Worm (Caenorhabditis elegans): ENCODE results near the gene atln-2.

Gene atln-2

ce11 chrIV:15020958-15021357 lies 39.5 kb downstream of the atln-2 start:
- no peak for TF ChIP-seq vab-15 (tag; optimal IDR thresholded peaks at IDR 0.05)
- TF ChIP-seq lsy-2 (tag; optimal IDR thresholded peaks at IDR 0.05) = peak in 1 of 2 experiments; percentile 56
- no peak for TF ChIP-seq ceh-8 (GFP tag; optimal IDR thresholded peaks at IDR 0.05)
- TF ChIP-seq lir-3 (tag; optimal IDR thresholded peaks at IDR 0.05; ENCODE audit: poor library complexity) = no peak
- peak; percentile 53 for TF ChIP-seq swsn-7 (tag; optimal IDR thresholded peaks at IDR 0.05)
- no peak for TF ChIP-seq pag-3 (tag; optimal IDR thresholded peaks at IDR 0.05; ENCODE audit: borderline replicate concordance, insufficient read depth)
- peak; percentile 67 for TF ChIP-seq fkh-10 (GFP tag; optimal IDR thresholded peaks at IDR 0.05)
- no peak for TF ChIP-seq nhr-11 (tag; optimal IDR thresholded peaks at IDR 0.05)
- TF ChIP-seq egl-13 (tag; optimal IDR thresholded peaks at IDR 0.05) = peak; percentile 45
- no peak for TF ChIP-seq nhr-90 (tag; optimal IDR thresholded peaks at IDR 0.05; ENCODE audit: poor library complexity)
- TF ChIP-seq unc-86 (tag; optimal IDR thresholded peaks at IDR 0.05) = peak; percentile 22
- TF ChIP-seq fkh-8 (tag; optimal IDR thresholded peaks at IDR 0.05) = peak; percentile 75
- peak; percentile 79 for TF ChIP-seq lin-14 (GFP tag; optimal IDR thresholded peaks at IDR 0.05)
- no peak for TF ChIP-seq nhr-76 (tag; optimal IDR thresholded peaks at IDR 0.05)
- peak; percentile 3 for TF ChIP-seq pax-3 (tag; optimal IDR thresholded peaks at IDR 0.05)
- peak in 1 of 2 experiments; percentile 34 for TF ChIP-seq lin-35 (GFP tag; optimal IDR thresholded peaks at IDR 0.05)
- TF ChIP-seq isw-1 (GFP tag; IDR thresholded peaks at IDR 0.05) = no peak
- TF ChIP-seq hlh-4 (tag; optimal IDR thresholded peaks at IDR 0.05) = no peak
- TF ChIP-seq nhr-28 (tag; optimal IDR thresholded peaks at IDR 0.05) = no peak
- no peak for TF ChIP-seq C04F5.9 (tag; optimal IDR thresholded peaks at IDR 0.05)
- no peak for TF ChIP-seq ces-1 (GFP tag; optimal IDR thresholded peaks at IDR 0.05)
- no peak for TF ChIP-seq sptf-1 (tag; optimal IDR thresholded peaks at IDR 0.05)
- peak; percentile 12 to 34 for TF ChIP-seq efl-1 (optimal IDR thresholded peaks at IDR 0.05)
- TF ChIP-seq efl-1 (GFP tag; optimal IDR thresholded peaks at IDR 0.05 in 1 of 2) = peak in 1 of 2 experiments; percentile 19
- TF ChIP-seq nhr-71 (tag; optimal IDR thresholded peaks at IDR 0.05) = peak; percentile 44
- TF ChIP-seq irx-1 (tag; optimal IDR thresholded peaks at IDR 0.05) = no peak
- TF ChIP-seq C34B4.2 (tag; optimal IDR thresholded peaks at IDR 0.05) = no peak
- no peak for TF ChIP-seq mab-9 (GFP tag; IDR thresholded peaks at IDR 0.05)
- no peak for TF ChIP-seq jun-1 (tag; optimal IDR thresholded peaks at IDR 0.05)
- TF ChIP-seq ceh-82 (tag; optimal IDR thresholded peaks at IDR 0.05) = peak in 1 of 3 experiments; percentile 66
- no peak for TF ChIP-seq alr-1 (tag; optimal IDR thresholded peaks at IDR 0.05; ENCODE audit: borderline replicate concordance)
- no peak for TF ChIP-seq zip-4 (GFP tag; optimal IDR thresholded peaks at IDR 0.05)
- TF ChIP-seq grh-1 (GFP tag; IDR thresholded peaks at IDR 0.05) = no peak
- TF ChIP-seq aly-2 (tag; optimal IDR thresholded peaks at IDR 0.05) = no peak
- TF ChIP-seq dpl-1 (GFP tag; optimal IDR thresholded peaks at IDR 0.05) = peak in 1 of 3 experiments; percentile 33
- no peak for TF ChIP-seq aha-1 (tag; optimal IDR thresholded peaks at IDR 0.05)
- no peak for TF ChIP-seq nhr-12 (tag; optimal IDR thresholded peaks at IDR 0.05)
- TF ChIP-seq nhr-47 (tag; optimal IDR thresholded peaks at IDR 0.05) = peak; percentile 29
- no peak for TF ChIP-seq ztf-11 (tag; optimal IDR thresholded peaks at IDR 0.05)
- no peak for TF ChIP-seq mef-2 (tag; optimal IDR thresholded peaks at IDR 0.05)
- TF ChIP-seq F16B12.6 (tag; optimal IDR thresholded peaks at IDR 0.05) = no peak
- no peak for TF ChIP-seq rnt-1 (tag; optimal IDR thresholded peaks at IDR 0.05)
- TF ChIP-seq nhr-19 (GFP tag; conservative IDR thresholded peaks at IDR 0.05) = no peak
- TF ChIP-seq ztf-4 (tag; optimal IDR thresholded peaks at IDR 0.05) = no peak
- TF ChIP-seq tbx-2 (tag; optimal IDR thresholded peaks at IDR 0.05) = peak; percentile 34
- TF ChIP-seq snu-23 (GFP tag; optimal IDR thresholded peaks at IDR 0.05) = peak; percentile 10
- no peak for TF ChIP-seq mdl-1 (tag; optimal IDR thresholded peaks at IDR 0.05)
- no peak for TF ChIP-seq nhr-237 (tag; optimal IDR thresholded peaks at IDR 0.05)

Data from whole organism, L1 larva.